Fruit fly (Drosophila melanogaster) whole organism, embryonic: Measurements from ENCODE around the gene Actn3.

ENCODE experiments used
- CG10959 ChIP-seq: fragments of 200-800 bp; sonication (Bioruptor generic); IDR thresholded peaks from 2 replicates; pipeline ENCODE4 v1.3.6; 2022; ENCODE audit warnings: missing biosample characterization, missing genetic modification characterization
- CG12299 ChIP-seq: fragments of 200-800 bp; sonication (Bioruptor generic); optimal IDR thresholded peaks from 2 replicates; lab custom pipeline; 2018; ENCODE audit warnings: missing biosample characterization, mild to moderate bottlenecking, missing genetic modification characterization
- CG12769 ChIP-seq: fragments of 200-800 bp; sonication (Bioruptor generic); optimal IDR thresholded peaks from 2 replicates; lab custom pipeline; 2019; ENCODE audit warnings: missing biosample characterization, mild to moderate bottlenecking, missing genetic modification characterization, moderate library complexity
- CG13624 ChIP-seq: fragments of 200-800 bp; sonication (Bioruptor generic); optimal IDR thresholded peaks from 2 replicates; lab custom pipeline; 2016; ENCODE audit warnings: missing biosample characterization, missing genetic modification characterization
- CG13894 ChIP-seq: fragments of 200-800 bp; sonication (Bioruptor generic); optimal IDR thresholded peaks from 3 replicates; lab custom pipeline; 2018; ENCODE audit warnings: missing biosample characterization, mild to moderate bottlenecking, missing genetic modification characterization, moderate library complexity
- CG15011 ChIP-seq: fragments of 200-800 bp; sonication (Bioruptor generic); optimal IDR thresholded peaks from 3 replicates; lab custom pipeline; 2018; ENCODE audit warnings: missing biosample characterization, mild to moderate bottlenecking, missing genetic modification characterization
- CG16779 ChIP-seq: fragments of 200-800 bp; sonication (Bioruptor generic); IDR thresholded peaks from 2 replicates; pipeline ENCODE4 v1.3.6; 2022; ENCODE audit warnings: missing biosample characterization, missing genetic modification characterization
- CG17359 ChIP-seq: fragments of 200-800 bp; sonication (Bioruptor generic); optimal IDR thresholded peaks from 3 replicates; lab custom pipeline; 2018; ENCODE audit warnings: missing biosample characterization, mild to moderate bottlenecking, missing genetic modification characterization, moderate library complexity
- CG17829 ChIP-seq: fragments of 200-800 bp; optimal IDR thresholded peaks from 2 replicates; lab custom pipeline; 2019; ENCODE audit warnings: missing biosample characterization, mild to moderate bottlenecking, missing genetic modification characterization, moderate library complexity
- CG18619 ChIP-seq: fragments of 200-800 bp; sonication (Bioruptor generic); optimal IDR thresholded peaks from 3 replicates; lab custom pipeline; 2017; ENCODE audit warnings: missing biosample characterization, mild to moderate bottlenecking, missing genetic modification characterization
- CG30431 ChIP-seq: fragments of 200-800 bp; sonication (Bioruptor generic); optimal IDR thresholded peaks from 2 replicates; lab custom pipeline; 2017; ENCODE audit warnings: missing biosample characterization, missing genetic modification characterization
- CG3281 ChIP-seq: fragments of 200-800 bp; sonication (Bioruptor generic); optimal IDR thresholded peaks from 3 replicates; lab custom pipeline; 2017; ENCODE audit warnings: missing biosample characterization, mild to moderate bottlenecking, missing genetic modification characterization
- CG34376 ChIP-seq: fragments of 200-800 bp; sonication (Bioruptor generic); optimal IDR thresholded peaks from 2 replicates; lab custom pipeline; 2018; ENCODE audit warnings: missing biosample characterization, mild to moderate bottlenecking, missing genetic modification characterization
- CG34422 ChIP-seq: fragments of 200-800 bp; sonication (Bioruptor generic); IDR thresholded peaks from 3 replicates; pipeline ENCODE4 v1.3.6; 2022; ENCODE audit warnings: missing biosample characterization, missing genetic modification characterization
- CG7839 ChIP-seq: fragments of 200-800 bp; sonication (Bioruptor generic); optimal IDR thresholded peaks from 3 replicates; lab custom pipeline; 2018; ENCODE audit warnings: missing biosample characterization, mild to moderate bottlenecking, missing genetic modification characterization, moderate library complexity
- CG9609 ChIP-seq: fragments of 200-800 bp; sonication (Bioruptor generic); optimal IDR thresholded peaks from 3 replicates; lab custom pipeline; 2016; ENCODE audit warnings: missing biosample characterization, missing genetic modification characterization
- CG9797 ChIP-seq: fragments of 200-800 bp; sonication (Bioruptor generic); optimal IDR thresholded peaks from 3 replicates; lab custom pipeline; 2018; ENCODE audit warnings: missing biosample characterization, mild to moderate bottlenecking, missing genetic modification characterization
- CG9876 ChIP-seq: fragments of 200-800 bp; sonication (Bioruptor generic); optimal IDR thresholded peaks from 2 replicates; lab custom pipeline; 2016; ENCODE audit warnings: missing biosample characterization, missing genetic modification characterization
- CoRest ChIP-seq: fragments of 200-800 bp; sonication (Bioruptor generic); optimal IDR thresholded peaks from 3 replicates; lab custom pipeline; 2018; ENCODE audit warnings: missing biosample characterization, mild to moderate bottlenecking, missing genetic modification characterization, moderate library complexity
- Deaf1 ChIP-seq: fragments of 200-800 bp; optimal IDR thresholded peaks from 3 replicates; lab custom pipeline; 2019; ENCODE audit warnings: missing biosample characterization, mild to moderate bottlenecking, missing genetic modification characterization, moderate library complexity
- Dek ChIP-seq: fragments of 200-800 bp; sonication (Bioruptor generic); optimal IDR thresholded peaks from 3 replicates; lab custom pipeline; 2019; ENCODE audit warnings: missing biosample characterization, mild to moderate bottlenecking, missing genetic modification characterization, moderate library complexity
- Dip3 ChIP-seq: fragments of 200-800 bp; sonication (Bioruptor generic); optimal IDR thresholded peaks from 3 replicates; lab custom pipeline; 2016; ENCODE audit warnings: missing biosample characterization, missing genetic modification characterization
- Dref ChIP-seq: fragments of 200-800 bp; sonication (Bioruptor generic); IDR thresholded peaks from 2 replicates; pipeline ENCODE4 v1.3.6; 2022; ENCODE audit warnings: missing biosample characterization, missing genetic modification characterization
- E2f1 ChIP-seq: fragments of 200-800 bp; sonication (Bioruptor generic); IDR thresholded peaks from 2 replicates; pipeline ENCODE4 v1.3.6; 2022; ENCODE audit warnings: missing biosample characterization, missing genetic modification characterization
- Elba2 ChIP-seq: fragments of 200-800 bp; sonication (Bioruptor generic); optimal IDR thresholded peaks from 3 replicates; lab custom pipeline; 2016; ENCODE audit warnings: missing biosample characterization, missing genetic modification characterization
- Hmr ChIP-seq: fragments of 200-800 bp; sonication (Bioruptor generic); optimal IDR thresholded peaks from 3 replicates; lab custom pipeline; 2017; ENCODE audit warnings: mild to moderate bottlenecking, missing biosample characterization, missing genetic modification reagents, missing genetic modification characterization
- Jarid2 ChIP-seq: fragments of 200-800 bp; sonication (Bioruptor generic); optimal IDR thresholded peaks from 3 replicates; lab custom pipeline; 2017; ENCODE audit warnings: mild to moderate bottlenecking, missing biosample characterization, missing genetic modification reagents, missing genetic modification characterization
- Lhr ChIP-seq: fragments of 200-800 bp; sonication (Bioruptor generic); optimal IDR thresholded peaks from 3 replicates; lab custom pipeline; 2017; ENCODE audit warnings: mild to moderate bottlenecking, missing biosample characterization, missing genetic modification reagents, missing genetic modification characterization
- Lpt ChIP-seq: fragments of >200 bp; optimal IDR thresholded peaks from 2 replicates; lab custom pipeline; 2018; ENCODE audit warnings: missing biosample characterization, missing genetic modification characterization
- Max ChIP-seq: fragments of 200-800 bp; sonication (Bioruptor generic); optimal IDR thresholded peaks from 2 replicates; lab custom pipeline; 2016; ENCODE audit warnings: missing biosample characterization, mild to moderate bottlenecking, missing genetic modification characterization
- Oli ChIP-seq: fragments of 200-800 bp; sonication (Bioruptor generic); optimal IDR thresholded peaks from 2 replicates; lab custom pipeline; 2018; ENCODE audit warnings: missing biosample characterization, mild to moderate bottlenecking, missing genetic modification characterization, moderate library complexity
- Side ChIP-seq: fragments of 200-800 bp; sonication (Bioruptor generic); optimal IDR thresholded peaks from 2 replicates; lab custom pipeline; 2016; ENCODE audit warnings: missing biosample characterization, missing genetic modification characterization
- Trl ChIP-seq, 3 experiments: fragments of >200 bp in 2 of 3; fragments of 200-800 bp in 1 of 3; sonication (Bioruptor generic) in 1 of 3; optimal IDR thresholded peaks; 2 replicates in 1 of 3; 3 replicates in 2 of 3; lab custom pipeline; 2016 to 2017; ENCODE audit warnings: missing biosample characterization in 1 of 3, missing genetic modification characterization in 1 of 3
- Vsx1 ChIP-seq: fragments of 200-800 bp; sonication (Bioruptor generic); optimal IDR thresholded peaks from 2 replicates; lab custom pipeline; 2017; ENCODE audit warnings: missing biosample characterization, mild to moderate bottlenecking, missing genetic modification characterization, missing genetic modification reagents
- Xrp1 ChIP-seq: fragments of 200-800 bp; sonication (Bioruptor generic); IDR thresholded peaks from 2 replicates; pipeline ENCODE4 v1.3.6; 2022; ENCODE audit warnings: missing biosample characterization, missing genetic modification characterization
- ab ChIP-seq: fragments of 200-800 bp; sonication (Bioruptor generic); optimal IDR thresholded peaks from 2 replicates; lab custom pipeline; 2016; ENCODE audit warnings: missing biosample characterization, missing genetic modification characterization
- ase ChIP-seq: fragments of 200-800 bp; sonication (Bioruptor generic); IDR thresholded peaks from 3 replicates; pipeline ENCODE4 v1.3.6; 2022; ENCODE audit warnings: missing biosample characterization, missing genetic modification characterization
- br ChIP-seq: fragments of >200 bp; optimal IDR thresholded peaks from 2 replicates; lab custom pipeline; 2017
- dan ChIP-seq: fragments of 200-800 bp; sonication (Bioruptor generic); IDR thresholded peaks from 2 replicates; pipeline ENCODE4 v1.3.6; 2022; ENCODE audit warnings: missing biosample characterization, missing genetic modification characterization
- dm ChIP-seq: fragments of 200-800 bp; sonication (Bioruptor generic); optimal IDR thresholded peaks from 3 replicates; lab custom pipeline; 2016; ENCODE audit warnings: missing biosample characterization, missing genetic modification characterization
- dpn ChIP-seq, 2 experiments: fragments of 200-800 bp; sonication (Bioruptor generic); optimal IDR thresholded peaks; 3 replicates each; lab custom pipeline; 2016; ENCODE audit warnings: missing biosample characterization in 2 of 2, missing genetic modification characterization in 2 of 2
- kni ChIP-seq: fragments of 200-800 bp; sonication (Bioruptor generic); optimal IDR thresholded peaks from 3 replicates; lab custom pipeline; 2017; ENCODE audit warnings: mild to moderate bottlenecking, missing biosample characterization, missing genetic modification reagents, missing genetic modification characterization
- lilli ChIP-seq: fragments of 200-800 bp; sonication (Bioruptor generic); optimal IDR thresholded peaks from 3 replicates; lab custom pipeline; 2016; ENCODE audit warnings: missing biosample characterization, missing genetic modification characterization
- maf-S ChIP-seq: fragments of 200-800 bp; sonication (Bioruptor generic); optimal IDR thresholded peaks from 2 replicates; lab custom pipeline; 2016; ENCODE audit warnings: missing biosample characterization, missing genetic modification characterization
- rib ChIP-seq: fragments of 200-800 bp; sonication (Bioruptor generic); IDR thresholded peaks from 2 replicates; pipeline ENCODE4 v1.3.6; 2022; ENCODE audit warnings: missing biosample characterization, missing genetic modification characterization
- stc ChIP-seq: fragments of 200-800 bp; sonication (Bioruptor generic); IDR thresholded peaks from 2 replicates; pipeline ENCODE4 v1.3.6; 2022; ENCODE audit warnings: missing biosample characterization, missing genetic modification characterization
- unc-4 ChIP-seq: fragments of 200-800 bp; sonication (Bioruptor generic); IDR thresholded peaks from 2 replicates; pipeline ENCODE4 v1.3.6; 2022; ENCODE audit warnings: missing biosample characterization, missing genetic modification characterization; ENCODE audit not compliant: partially characterized antibody
- usp ChIP-seq: fragments of >200 bp; optimal IDR thresholded peaks from 2 replicates; lab custom pipeline; 2017; ENCODE audit warnings: missing biosample characterization, missing genetic modification characterization
- zen2 ChIP-seq: fragments of 200-800 bp; sonication (Bioruptor generic); IDR thresholded peaks from 3 replicates; pipeline ENCODE4 v1.3.6; 2022; ENCODE audit warnings: missing biosample characterization, missing genetic modification characterization; ENCODE audit not compliant: partially characterized antibody

Gene Actn3

dm6 chr3R:16986181-16987074, 8.8 kb upstream of the Actn3 start (continued):
- TF ChIP-seq CG9876 (GFP tag; lab: Kevin White, UChicago) (peak; percentile 93), unc-4 (GFP tag; lab: Robert Waterston, UW) (no peak), dan (peak; percentile 79), CG13624 (GFP tag; lab: Kevin White, UChicago) (peak; percentile 97), dpn (GFP tag; optimal IDR thresholded peaks at IDR 0.05; lab: Kevin White, UChicago) (peak; percentile 97), Dip3 (GFP tag; lab: Kevin White, UChicago) (peak; percentile 98), CG34422 (GFP tag; lab: Robert Waterston, UW) (peak; percentile 97), CG12769 (tag; lab: Kevin White, UChicago) (peak; percentile 99), Xrp1 (GFP tag; lab: Robert Waterston, UW) (peak; percentile 90), ase (peak; percentile 89; the same call in 2 of the 3 replicates), stc (GFP tag; lab: Robert Waterston, UW) (peak; percentile 93), Lpt (GFP tag; lab: Kevin White, UChicago) (no peak), CG12299 (tag; lab: Kevin White, UChicago) (peak; percentile 84), br (no peak), CG3281 (GFP tag; lab: Kevin White, UChicago) (peak; percentile 92), Trl (optimal IDR thresholded peaks at IDR 0.05; lab: Kevin White, UChicago) (no peak), Trl (GFP tag; optimal IDR thresholded peaks at IDR 0.05; lab: Kevin White, UChicago) (peak; percentile 93), CG18619 (peak; percentile 94), CoRest (tag; lab: Kevin White, UChicago) (peak; percentile 92), Dek (tag; lab: Kevin White, UChicago) (peak; percentile 94), Dref (GFP tag; lab: Robert Waterston, UW) (peak; percentile 50; the same call in 1 of the 2 replicates), CG9609 (peak; percentile 92), kni (GFP tag; lab: Kevin White, UChicago) (peak; percentile 11), CG30431 (GFP tag; lab: Kevin White, UChicago) (peak; percentile 86), Jarid2 (GFP tag; lab: Kevin White, UChicago) (peak; percentile 70), Side (GFP tag; lab: Kevin White, UChicago) (peak; percentile 94), CG9797 (GFP tag; lab: Kevin White, UChicago) (peak; percentile 12), CG16779 (GFP tag; lab: Robert Waterston, UW) (peak; percentile 97), CG15011 (GFP tag; lab: Kevin White, UChicago) (peak; percentile 87), Hmr (GFP tag; lab: Kevin White, UChicago) (peak; percentile 97), lilli (GFP tag; lab: Kevin White, UChicago) (peak; percentile 98), CG17829 (peak; percentile 73), ab (GFP tag; lab: Kevin White, UChicago) (peak; percentile 91), CG17359 (tag; lab: Kevin White, UChicago) (peak; percentile 83), Max (GFP tag; lab: Kevin White, UChicago) (peak; percentile 83), Deaf1 (tag; lab: Kevin White, UChicago) (peak; percentile 72), CG10959 (GFP tag; lab: Robert Waterston, UW) (peak; percentile 80), CG13894 (peak; percentile 95), Elba2 (no peak), Oli (tag; lab: Kevin White, UChicago) (peak; percentile 91), zen2 (GFP tag; lab: Robert Waterston, UW) (no peak), dm (GFP tag; lab: Kevin White, UChicago) (peak; percentile 81), usp (GFP tag; lab: Kevin White, UChicago) (no peak), Lhr (GFP tag; lab: Kevin White, UChicago) (peak; percentile 28), CG34376 (GFP tag; lab: Kevin White, UChicago) (peak; percentile 97), maf-S (peak; percentile 94), rib (GFP tag; lab: Robert Waterston, UW) (peak; percentile 98), CG7839 (tag; lab: Kevin White, UChicago) (peak; percentile 96), E2f1 (GFP tag; lab: Robert Waterston, UW) (peak; percentile 94), Vsx1 (GFP tag; lab: Kevin White, UChicago) (peak; percentile 73)
